Worm (Caenorhabditis elegans) whole organism, late embryonic: ENCODE measurements around the gene rocf-1.

Experiments used
- pax-1 ChIP-seq: fragments of 150-350 bp; optimal IDR thresholded peaks from 2 replicates; lab custom pipeline; 2014; ENCODE audit warnings: missing biosample characterization, missing genetic modification characterization
- rnt-1 ChIP-seq: sonication (generic microtip); optimal IDR thresholded peaks from 2 replicates; lab custom pipeline; 2016; ENCODE audit warnings: missing genetic modification characterization, missing compliant biosample characterization

DNA sequence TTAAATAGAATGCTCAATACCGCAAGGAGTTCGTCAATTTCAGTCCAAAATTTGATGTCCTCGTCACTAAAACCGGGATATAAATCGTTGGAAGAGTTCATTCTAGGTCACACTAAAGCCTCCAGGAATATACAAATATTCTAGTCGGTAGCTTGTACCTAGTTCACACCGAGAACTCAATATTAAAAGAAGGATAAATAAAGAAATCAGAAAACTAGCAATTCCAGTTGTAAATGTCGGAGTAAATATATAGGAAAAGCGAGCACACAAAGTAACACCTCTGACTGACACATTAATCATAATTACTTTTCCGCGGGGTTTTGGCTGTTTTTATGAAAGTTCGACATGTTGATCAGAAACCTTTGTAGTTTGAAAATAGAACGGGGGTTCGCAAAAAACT is 12.9 kb downstream of the rocf-1 start, which contains the start of gene srw-33:
- TF ChIP-seq rnt-1 (tag; lab: Kevin White, UChicago) (no peak), pax-1 (tag; lab: Kevin White, UChicago) (no peak)
